Fruit fly (Drosophila melanogaster) whole organism, embryonic: Measurements from ENCODE around the gene Mo25.

ENCODE experiments used
- Asciz ChIP-seq: fragments of 200-800 bp; sonication (Bioruptor generic); optimal IDR thresholded peaks from 2 replicates; lab custom pipeline; 2017; ENCODE audit warnings: missing biosample characterization, mild to moderate bottlenecking, missing genetic modification characterization, missing genetic modification reagents
- Atf3 ChIP-seq: fragments of 200-800 bp; sonication (Bioruptor generic); optimal IDR thresholded peaks from 3 replicates; lab custom pipeline; 2016; ENCODE audit warnings: missing biosample characterization, missing genetic modification characterization
- CG10431 ChIP-seq: fragments of 200-800 bp; sonication (Bioruptor generic); optimal IDR thresholded peaks from 3 replicates; lab custom pipeline; 2018; ENCODE audit warnings: missing biosample characterization, mild to moderate bottlenecking, missing genetic modification characterization
- CG11247 ChIP-seq: fragments of 200-800 bp; sonication (Bioruptor generic); IDR thresholded peaks from 2 replicates; pipeline ENCODE4 v1.3.6; 2022; ENCODE audit warnings: missing biosample characterization, missing genetic modification characterization
- CG12744 ChIP-seq: fragments of 200-800 bp; sonication (Bioruptor generic); optimal IDR thresholded peaks from 2 replicates; lab custom pipeline; 2016; ENCODE audit warnings: missing biosample characterization, missing genetic modification characterization
- CG14710 ChIP-seq: fragments of 200-800 bp; sonication (Bioruptor generic); optimal IDR thresholded peaks from 3 replicates; lab custom pipeline; 2019; ENCODE audit warnings: missing biosample characterization, mild to moderate bottlenecking, missing genetic modification characterization, moderate library complexity
- CG16815 ChIP-seq: fragments of 200-800 bp; sonication (Bioruptor generic); optimal IDR thresholded peaks from 3 replicates; lab custom pipeline; 2017; ENCODE audit warnings: missing biosample characterization, mild to moderate bottlenecking, missing genetic modification characterization
- CG17328 ChIP-seq: fragments of 200-800 bp; sonication (Bioruptor generic); IDR thresholded peaks from 2 replicates; pipeline ENCODE4 v1.3.6; 2022; ENCODE audit warnings: missing biosample characterization, missing genetic modification characterization
- CG1832 ChIP-seq: fragments of 200-800 bp; sonication (Bioruptor generic); optimal IDR thresholded peaks from 2 replicates; lab custom pipeline; 2017; ENCODE audit warnings: missing biosample characterization, mild to moderate bottlenecking, missing genetic modification characterization, inconsistent platforms
- CG2116 ChIP-seq: fragments of 200-800 bp; sonication (Bioruptor generic); optimal IDR thresholded peaks from 3 replicates; lab custom pipeline; 2018; ENCODE audit warnings: missing biosample characterization, mild to moderate bottlenecking, missing genetic modification characterization
- CG3163 ChIP-seq: fragments of 200-800 bp; sonication (Bioruptor generic); optimal IDR thresholded peaks from 3 replicates; lab custom pipeline; 2016; ENCODE audit warnings: missing biosample characterization, missing genetic modification characterization
- CG5953 ChIP-seq: fragments of 200-800 bp; sonication (Bioruptor generic); IDR thresholded peaks from 2 replicates; pipeline ENCODE4 v1.3.6; 2022; ENCODE audit warnings: missing biosample characterization, missing genetic modification characterization
- CG6272 ChIP-seq: fragments of 200-800 bp; sonication (Bioruptor generic); IDR thresholded peaks from 2 replicates; pipeline ENCODE4 v1.3.6; 2022; ENCODE audit warnings: missing biosample characterization, missing genetic modification characterization
- CG6813 ChIP-seq: fragments of 200-800 bp; sonication (Bioruptor generic); optimal IDR thresholded peaks from 2 replicates; lab custom pipeline; 2017; ENCODE audit warnings: missing biosample characterization, missing genetic modification characterization, mild to moderate bottlenecking, moderate library complexity, missing genetic modification reagents
- CoRest ChIP-seq: fragments of 200-800 bp; sonication (Bioruptor generic); optimal IDR thresholded peaks from 3 replicates; lab custom pipeline; 2018; ENCODE audit warnings: missing biosample characterization, mild to moderate bottlenecking, missing genetic modification characterization, moderate library complexity
- CrebB ChIP-seq: fragments of 200-800 bp; sonication (Bioruptor generic); optimal IDR thresholded peaks from 3 replicates; lab custom pipeline; 2018; ENCODE audit warnings: missing biosample characterization, mild to moderate bottlenecking, missing genetic modification characterization
- Fer3 ChIP-seq: fragments of 200-800 bp; sonication (Bioruptor generic); optimal IDR thresholded peaks from 2 replicates; lab custom pipeline; 2018; ENCODE audit warnings: missing biosample characterization, mild to moderate bottlenecking, missing genetic modification characterization, moderate library complexity
- Hr78 ChIP-seq, 2 experiments: fragments of 200-800 bp in 1 of 2; fragments of >200 bp in 1 of 2; sonication (Bioruptor generic) in 1 of 2; optimal IDR thresholded peaks; 2 replicates each; lab custom pipeline; 2017 to 2019; ENCODE audit warnings: missing biosample characterization in 2 of 2, missing genetic modification characterization in 2 of 2, mild to moderate bottlenecking in 1 of 2, moderate library complexity in 1 of 2
- Lpt ChIP-seq: fragments of >200 bp; optimal IDR thresholded peaks from 2 replicates; lab custom pipeline; 2018; ENCODE audit warnings: missing biosample characterization, missing genetic modification characterization
- MBD-R2 ChIP-seq: fragments of 200-800 bp; sonication (Bioruptor generic); IDR thresholded peaks from 2 replicates; pipeline ENCODE4 v1.3.6; 2022; ENCODE audit warnings: missing biosample characterization, missing genetic modification characterization
- MESR4 ChIP-seq: fragments of 200-800 bp; sonication (Bioruptor generic); optimal IDR thresholded peaks from 2 replicates; lab custom pipeline; 2018; ENCODE audit warnings: missing biosample characterization, mild to moderate bottlenecking, missing genetic modification characterization, moderate library complexity
- Mes4 ChIP-seq: fragments of 200-800 bp; sonication (Bioruptor generic); optimal IDR thresholded peaks from 2 replicates; lab custom pipeline; 2016; ENCODE audit warnings: missing biosample characterization, missing genetic modification characterization
- Optix ChIP-seq: fragments of 200-800 bp; sonication (Bioruptor generic); IDR thresholded peaks from 3 replicates; pipeline ENCODE4 v1.3.6; 2022; ENCODE audit warnings: missing biosample characterization, missing genetic modification characterization
- Scr ChIP-seq: fragments of 200-800 bp; sonication (Bioruptor generic); IDR thresholded peaks from 2 replicates; pipeline ENCODE4 v1.3.6; 2022; ENCODE audit warnings: missing biosample characterization, missing genetic modification characterization; ENCODE audit not compliant: partially characterized antibody
- Sry-β ChIP-seq: fragments of 200-800 bp; sonication (Bioruptor generic); optimal IDR thresholded peaks from 2 replicates; lab custom pipeline; 2018; ENCODE audit warnings: missing biosample characterization, mild to moderate bottlenecking, missing genetic modification characterization, moderate library complexity
- bbx ChIP-seq: fragments of 200-800 bp; sonication (Bioruptor generic); IDR thresholded peaks from 2 replicates; pipeline ENCODE4 v1.3.6; 2022; ENCODE audit warnings: missing biosample characterization, missing genetic modification characterization; ENCODE audit not compliant: partially characterized antibody
- btn ChIP-seq: fragments of 200-800 bp; sonication (Bioruptor generic); optimal IDR thresholded peaks from 2 replicates; lab custom pipeline; 2016; ENCODE audit warnings: missing biosample characterization, missing genetic modification characterization
- chn ChIP-seq: fragments of 200-800 bp; sonication (Bioruptor generic); optimal IDR thresholded peaks from 2 replicates; lab custom pipeline; 2016; ENCODE audit warnings: missing biosample characterization, missing genetic modification characterization
- crol ChIP-seq: fragments of 200-800 bp; sonication (Bioruptor generic); IDR thresholded peaks from 2 replicates; pipeline ENCODE4 v1.3.6; 2022; ENCODE audit warnings: missing biosample characterization, missing genetic modification characterization
- disco-r ChIP-seq: fragments of 200-800 bp; sonication (Bioruptor generic); optimal IDR thresholded peaks from 2 replicates; lab custom pipeline; 2016; ENCODE audit warnings: missing biosample characterization, missing genetic modification characterization
- ems ChIP-seq: fragments of 200-800 bp; sonication (Bioruptor generic); optimal IDR thresholded peaks from 3 replicates; lab custom pipeline; 2016; ENCODE audit warnings: missing biosample characterization, missing genetic modification characterization
- exex ChIP-seq: fragments of 200-800 bp; sonication (Bioruptor generic); optimal IDR thresholded peaks from 4 replicates; lab custom pipeline; 2018; ENCODE audit warnings: missing biosample characterization, mild to moderate bottlenecking, missing genetic modification characterization, moderate library complexity
- fd3F ChIP-seq: fragments of 200-800 bp; sonication (Bioruptor generic); optimal IDR thresholded peaks from 2 replicates; lab custom pipeline; 2018; ENCODE audit warnings: missing biosample characterization, mild to moderate bottlenecking, missing genetic modification characterization, moderate library complexity
- ham ChIP-seq: fragments of 200-800 bp; sonication (Bioruptor generic); IDR thresholded peaks from 2 replicates; pipeline ENCODE4 v1.3.6; 2022; ENCODE audit warnings: missing biosample characterization, missing genetic modification characterization
- hkb ChIP-seq, 2 experiments: fragments of 200-800 bp in 1 of 2; fragments of >200 bp in 1 of 2; sonication (Bioruptor generic) in 1 of 2; IDR thresholded peaks in 1 of 2; optimal IDR thresholded peaks in 1 of 2; 2 replicates each; pipeline versions ENCODE4 v1.3.6 to Lab custom; 2017 to 2022; ENCODE audit warnings: missing biosample characterization in 1 of 2, missing genetic modification characterization in 1 of 2
- jigr1 ChIP-seq: fragments of 200-800 bp; sonication (Bioruptor generic); IDR thresholded peaks from 3 replicates; pipeline ENCODE4 v1.3.6; 2022; ENCODE audit warnings: missing biosample characterization, missing genetic modification characterization
- kay ChIP-seq: fragments of 200-800 bp; sonication (Bioruptor generic); optimal IDR thresholded peaks from 2 replicates; lab custom pipeline; 2016; ENCODE audit warnings: missing biosample characterization, missing genetic modification characterization
- lmd ChIP-seq: fragments of 200-800 bp; sonication (Bioruptor generic); IDR thresholded peaks from 2 replicates; pipeline ENCODE4 v1.3.6; 2022; ENCODE audit warnings: missing biosample characterization, missing genetic modification characterization
- luna ChIP-seq: fragments of 200-800 bp; sonication (Bioruptor generic); optimal IDR thresholded peaks from 2 replicates; lab custom pipeline; 2016; ENCODE audit warnings: missing biosample characterization, missing genetic modification characterization
- org-1 ChIP-seq: fragments of 200-800 bp; sonication (Bioruptor generic); optimal IDR thresholded peaks from 2 replicates; lab custom pipeline; 2017; ENCODE audit warnings: missing biosample characterization, missing genetic modification characterization
- sc ChIP-seq, 3 experiments: fragments of >200 bp in 2 of 3; fragments of 200-800 bp in 1 of 3; sonication (Bioruptor generic) in 1 of 3; optimal IDR thresholded peaks; 2 replicates in 2 of 3; 3 replicates in 1 of 3; lab custom pipeline; 2017; ENCODE audit warnings: mild to moderate bottlenecking in 1 of 3, missing biosample characterization in 1 of 3, missing genetic modification characterization in 1 of 3, missing genetic modification reagents in 1 of 3
- shn ChIP-seq: fragments of 200-800 bp; sonication (Bioruptor generic); optimal IDR thresholded peaks from 3 replicates; lab custom pipeline; 2016; ENCODE audit warnings: missing biosample characterization, missing genetic modification characterization
- sisA ChIP-seq: fragments of 200-800 bp; sonication (Bioruptor generic); IDR thresholded peaks from 2 replicates; pipeline ENCODE4 v1.3.6; 2022; ENCODE audit warnings: missing biosample characterization, missing genetic modification characterization
- sob ChIP-seq: fragments of 200-800 bp; sonication (Bioruptor generic); IDR thresholded peaks from 2 replicates; pipeline ENCODE4 v1.3.6; 2022; ENCODE audit warnings: missing biosample characterization, missing genetic modification characterization
- tll ChIP-seq, 2 experiments: fragments of 200-800 bp in 1 of 2; fragments of >200 bp in 1 of 2; sonication (Bioruptor generic) in 1 of 2; optimal IDR thresholded peaks; 2 replicates each; lab custom pipeline; 2017 to 2019; ENCODE audit warnings: missing biosample characterization in 2 of 2, missing genetic modification characterization in 2 of 2, mild to moderate bottlenecking in 1 of 2, moderate library complexity in 1 of 2
- trh ChIP-seq: fragments of 200-800 bp; sonication (Bioruptor generic); optimal IDR thresholded peaks from 2 replicates; lab custom pipeline; 2016; ENCODE audit warnings: missing biosample characterization, missing genetic modification characterization
- tup ChIP-seq: fragments of 200-800 bp; sonication (Bioruptor generic); optimal IDR thresholded peaks from 2 replicates; lab custom pipeline; 2016; ENCODE audit warnings: missing biosample characterization, mild to moderate bottlenecking, missing genetic modification characterization, moderate library complexity
- z ChIP-seq: fragments of 200-800 bp; sonication (Bioruptor generic); IDR thresholded peaks from 3 replicates; pipeline ENCODE4 v1.3.6; 2022; ENCODE audit warnings: missing biosample characterization, missing genetic modification characterization
- zfh1 ChIP-seq: fragments of 200-800 bp; sonication (Bioruptor generic); IDR thresholded peaks from 3 replicates; pipeline ENCODE4 v1.3.6; 2022; ENCODE audit warnings: missing biosample characterization, missing genetic modification characterization

Gene Mo25

DNA sequence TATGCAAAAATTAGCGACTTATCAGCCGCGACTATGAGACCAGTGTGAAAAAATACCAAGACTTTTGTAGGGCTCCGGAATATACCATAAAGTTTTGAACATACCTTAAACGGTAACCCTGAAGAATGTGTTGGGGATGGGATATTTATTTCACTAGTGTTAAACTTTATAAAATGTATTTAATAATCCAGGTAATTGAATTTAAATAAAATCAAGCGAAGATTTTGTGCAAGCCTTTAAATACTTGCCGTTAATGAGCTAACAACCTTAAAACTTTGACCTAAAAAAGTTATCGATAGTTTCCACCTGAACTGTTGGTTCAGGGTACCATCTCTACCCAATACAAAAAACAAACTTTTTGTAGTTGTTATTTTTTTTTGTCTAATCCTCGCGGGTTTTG is 3.1 kb downstream of the Mo25 start, which contains the start of gene CG4101 (continued):
- TF ChIP-seq Atf3 (GFP tag; lab: Kevin White, UChicago): peak; percentile 45
- no peak for TF ChIP-seq jigr1 (GFP tag; lab: Robert Waterston, UW)
- TF ChIP-seq CG2116 (GFP tag; lab: Kevin White, UChicago): peak; percentile 79
- no peak for TF ChIP-seq Sry-β (GFP tag; lab: Kevin White, UChicago)
- TF ChIP-seq Mes4: peak; percentile 54
- TF ChIP-seq CG5953 (GFP tag; lab: Robert Waterston, UW): no peak
- TF ChIP-seq MESR4 (GFP tag; lab: Kevin White, UChicago): no peak
- peak; percentile 76 for TF ChIP-seq shn (GFP tag; lab: Kevin White, UChicago)
- TF ChIP-seq CrebB (tag; lab: Kevin White, UChicago): peak; percentile 51
- peak; percentile 86 for TF ChIP-seq MBD-R2 (GFP tag; lab: Robert Waterston, UW)
- peak; percentile 69 for TF ChIP-seq CG17328 (GFP tag; lab: Robert Waterston, UW)
- peak; percentile 34 for TF ChIP-seq trh
- no peak for TF ChIP-seq crol
- peak; percentile 29 for TF ChIP-seq CG6813 (GFP tag; lab: Kevin White, UChicago)
- TF ChIP-seq tup (GFP tag; lab: Kevin White, UChicago): peak; percentile 65
- peak; percentile 66; the same call in 1 of the 2 replicates for TF ChIP-seq bbx (GFP tag; lab: Robert Waterston, UW)
- peak; percentile 77 for TF ChIP-seq luna
- TF ChIP-seq CG6272 (GFP tag; lab: Robert Waterston, UW): peak; percentile 77
- peak; percentile 87 for TF ChIP-seq CG14710 (tag; lab: Kevin White, UChicago)
- TF ChIP-seq CG12744 (GFP tag; lab: Kevin White, UChicago): peak; percentile 72
- peak; percentile 70; the same call in 1 of the 2 replicates for TF ChIP-seq CG11247 (GFP tag; lab: Robert Waterston, UW)
- TF ChIP-seq Asciz (GFP tag; lab: Kevin White, UChicago): peak; percentile 51
- TF ChIP-seq CG1832 (GFP tag; lab: Kevin White, UChicago): no peak
- TF ChIP-seq CoRest (tag; lab: Kevin White, UChicago): peak; percentile 85
- TF ChIP-seq sisA: peak; percentile 72
- TF ChIP-seq tll (GFP tag; optimal IDR thresholded peaks at IDR 0.05; lab: Kevin White, UChicago): peak in 1 of 2 experiments; percentile 45
- no peak for TF ChIP-seq sc (optimal IDR thresholded peaks at IDR 0.05; lab: Kevin White, UChicago)
- no peak for TF ChIP-seq sc (GFP tag; optimal IDR thresholded peaks at IDR 0.05; lab: Kevin White, UChicago)
- no peak for TF ChIP-seq Hr78 (GFP tag; optimal IDR thresholded peaks at IDR 0.05; lab: Kevin White, UChicago)
- TF ChIP-seq Optix (GFP tag; lab: Robert Waterston, UW): 0 out of 3 replicates have a peak, but pooled peaks have one; percentile 49
- peak; percentile 56 for TF ChIP-seq kay (GFP tag; lab: Kevin White, UChicago)
- TF ChIP-seq disco-r (GFP tag; lab: Kevin White, UChicago): peak; percentile 58
- peak; percentile 33 for TF ChIP-seq CG16815
- TF ChIP-seq zfh1: peak; percentile 76
- TF ChIP-seq chn (GFP tag; lab: Kevin White, UChicago): peak; percentile 82
- peak; percentile 78 for TF ChIP-seq fd3F (GFP tag; lab: Kevin White, UChicago)
- TF ChIP-seq org-1 (GFP tag; lab: Kevin White, UChicago): no peak
- no peak for TF ChIP-seq CG10431 (GFP tag; lab: Kevin White, UChicago)
- no peak for TF ChIP-seq btn
- TF ChIP-seq lmd (GFP tag; lab: Robert Waterston, UW): peak; percentile 75
- TF ChIP-seq CG3163 (GFP tag; lab: Kevin White, UChicago): peak; percentile 2
- TF ChIP-seq exex (tag; lab: Kevin White, UChicago): peak; percentile 53
- no peak for TF ChIP-seq Lpt (GFP tag; lab: Kevin White, UChicago)
- peak; percentile 81 for TF ChIP-seq Fer3 (tag; lab: Kevin White, UChicago)
- peak; percentile 87 for TF ChIP-seq sob (GFP tag; lab: Robert Waterston, UW)
- TF ChIP-seq ems (GFP tag; lab: Kevin White, UChicago): peak; percentile 81
- TF ChIP-seq Scr (GFP tag; lab: Robert Waterston, UW): peak; percentile 87
- peak; percentile 39; the same call in 1 of the 2 replicates for TF ChIP-seq ham (GFP tag; lab: Robert Waterston, UW)
- TF ChIP-seq z (GFP tag; lab: Robert Waterston, UW): no peak
- TF ChIP-seq hkb (optimal IDR thresholded peaks at IDR 0.05; lab: Kevin White, UChicago): peak; percentile 42
- TF ChIP-seq hkb (GFP tag; IDR thresholded peaks at IDR 0.05; lab: Robert Waterston, UW): peak; percentile 71
